Worm (Caenorhabditis elegans) whole organism, midembryonic: ENCODE data around the gene ubxn-4.
A peak's percentile ranks its signal among the peaks of the same experiment; 100 is the strongest.

Experiments
- T22C8.4 ChIP-seq: fragments of 200-800 bp; sonication (Bioruptor generic); IDR thresholded peaks from 2 replicates; pipeline ENCODE4 v1.3.6; 2022; ENCODE audit warnings: missing genetic modification characterization, missing compliant biosample characterization
- cog-1 ChIP-seq: sonication (generic microtip); optimal IDR thresholded peaks from 2 replicates; lab custom pipeline; 2016; ENCODE audit warnings: missing genetic modification characterization, missing compliant biosample characterization
- flt-1 ChIP-seq: fragments of 200-800 bp; sonication (Bioruptor generic); IDR thresholded peaks from 2 replicates; pipeline ENCODE4 v1.3.6; 2022; ENCODE audit warnings: missing genetic modification characterization, missing compliant biosample characterization
- klf-2 ChIP-seq: fragments of 200-800 bp; sonication (Bioruptor generic); conservative IDR thresholded peaks from 2 replicates; pipeline ENCODE4 v1.3.6; 2022; ENCODE audit warnings: missing genetic modification reagents, missing genetic modification characterization, missing compliant biosample characterization
- med-1 ChIP-seq: sonication (generic microtip); optimal IDR thresholded peaks from 2 replicates; lab custom pipeline; 2017; ENCODE audit warnings: missing genetic modification characterization, mild to moderate bottlenecking, missing compliant biosample characterization, antibody characterized with exemption, missing genetic modification reagents; ENCODE audit not compliant: insufficient read depth
- ref-1 ChIP-seq: fragments of 200-800 bp; sonication (Bioruptor generic); conservative IDR thresholded peaks from 2 replicates; pipeline ENCODE4 v1.3.6; 2022; ENCODE audit warnings: missing genetic modification reagents, missing genetic modification characterization, missing compliant biosample characterization
- tab-1 ChIP-seq: fragments of 200-800 bp; sonication (Bioruptor generic); IDR thresholded peaks from 2 replicates; pipeline ENCODE4 v1.3.6; 2022; ENCODE audit warnings: missing genetic modification characterization, missing compliant biosample characterization
- ztf-23 ChIP-seq: fragments of 200-800 bp; sonication (Bioruptor generic); IDR thresholded peaks from 2 replicates; pipeline ENCODE4 v1.3.6; 2022; ENCODE audit warnings: missing genetic modification reagents, missing genetic modification characterization, missing compliant biosample characterization
- ztf-29 ChIP-seq: fragments of 200-800 bp; sonication (Bioruptor generic); IDR thresholded peaks from 2 replicates; pipeline ENCODE4 v1.3.6; 2022; ENCODE audit warnings: missing genetic modification reagents, missing genetic modification characterization, missing compliant biosample characterization

ubxn-4 gene

DNA sequence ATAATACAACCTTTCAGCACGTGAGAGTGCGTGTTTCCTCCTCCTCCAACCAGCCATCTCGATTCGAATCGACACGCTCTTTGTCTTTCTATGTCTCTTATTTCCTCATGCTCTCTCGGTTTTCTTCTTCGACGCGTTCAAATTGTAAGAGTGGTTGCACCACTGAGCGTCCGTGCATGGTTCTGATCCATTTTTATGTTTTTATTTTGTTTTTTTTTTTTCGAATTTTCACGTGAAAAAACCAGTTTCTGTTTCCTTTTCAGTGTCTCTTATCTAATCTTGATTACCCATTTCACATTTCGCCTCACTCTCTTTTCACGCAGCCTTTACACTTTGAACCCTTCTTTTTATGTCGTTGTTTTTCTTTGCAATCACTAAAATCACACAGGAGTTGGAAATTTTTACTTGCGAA is 34.5 kb downstream of the ubxn-4 start:
- no peak for TF ChIP-seq klf-2 (GFP tag; lab: Robert Waterston, UW)

DNA sequence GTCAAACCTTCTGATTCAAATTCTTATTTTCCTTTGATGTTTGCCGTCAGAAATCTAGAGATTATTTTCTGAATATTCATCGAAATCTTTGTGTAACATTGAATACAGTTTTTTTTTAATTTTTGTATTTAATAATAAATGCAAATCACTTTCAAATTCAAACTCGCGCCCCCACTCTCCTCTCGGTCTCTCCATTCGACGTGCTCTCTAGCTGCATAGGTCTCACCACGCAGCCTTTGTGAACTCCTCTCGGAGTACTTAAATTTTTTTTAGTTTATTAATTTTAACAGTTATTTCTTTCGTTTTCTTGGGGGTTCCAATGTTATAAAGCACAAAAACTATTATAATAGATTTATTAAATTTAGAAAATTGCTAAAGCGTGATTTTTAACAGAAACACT is 35.2 kb downstream of the ubxn-4 start:
- no peak for TF ChIP-seq cog-1 (tag; lab: Kevin White, UChicago)
- TF ChIP-seq ref-1 (GFP tag; lab: Robert Waterston, UW): no peak
- TF ChIP-seq T22C8.4: no peak
- TF ChIP-seq med-1 (GFP tag; lab: Kevin White, UChicago): no peak
- no peak for TF ChIP-seq klf-2 (GFP tag; lab: Robert Waterston, UW)

DNA sequence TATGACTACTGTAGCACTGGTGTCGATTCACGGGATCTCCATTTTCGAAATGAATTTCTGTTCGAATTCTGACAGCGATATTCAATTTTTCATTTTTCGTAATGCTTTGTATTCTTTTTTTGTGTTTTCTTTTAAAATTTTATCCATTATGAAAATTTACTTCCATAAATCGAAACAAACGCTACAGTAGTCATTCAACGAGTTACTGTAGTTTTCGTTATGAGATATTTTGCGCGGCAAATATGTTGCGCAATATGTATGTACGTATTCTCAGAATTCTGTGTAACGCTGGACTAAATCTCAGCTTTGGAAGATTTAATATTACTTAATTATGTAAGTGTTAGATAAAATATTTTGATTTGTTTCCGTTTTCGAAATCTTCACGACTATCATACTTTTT is 36.2 kb downstream of the ubxn-4 start:
- no peak for TF ChIP-seq tab-1 (GFP tag; lab: Robert Waterston, UW)
- TF ChIP-seq klf-2 (GFP tag; lab: Robert Waterston, UW): no peak
- TF ChIP-seq cog-1 (tag; lab: Kevin White, UChicago): no peak
- TF ChIP-seq ztf-29 (GFP tag; lab: Robert Waterston, UW): no peak
- TF ChIP-seq med-1 (GFP tag; lab: Kevin White, UChicago): no peak
- no peak for TF ChIP-seq flt-1 (GFP tag; lab: Robert Waterston, UW)
- TF ChIP-seq T22C8.4: no peak
- no peak for TF ChIP-seq ztf-23 (GFP tag; lab: Robert Waterston, UW)
- TF ChIP-seq ref-1 (GFP tag; lab: Robert Waterston, UW): no peak

DNA sequence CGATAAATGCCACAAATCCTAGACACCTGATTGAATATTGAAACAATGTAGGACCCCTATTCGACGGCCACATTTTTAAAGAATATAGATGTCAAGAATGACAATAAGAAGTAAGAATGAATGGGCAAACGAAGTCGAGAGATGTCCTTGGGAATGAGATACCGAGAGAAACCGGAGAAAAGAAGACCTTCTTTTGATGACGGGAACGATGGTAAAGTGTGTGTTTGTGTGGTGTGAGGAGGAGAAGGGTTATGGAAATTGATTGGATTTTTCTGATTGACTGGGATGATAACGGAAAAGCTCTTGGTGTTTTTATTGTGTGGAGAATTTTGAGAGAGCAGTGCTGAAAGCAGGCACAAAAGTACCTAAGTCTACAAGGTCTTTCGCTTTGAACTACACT is 36.7 kb downstream of the ubxn-4 start, which contains the start of gene R05D3.9:
R05D3.9 (minus strand) TSS at position 101 of the 400 bp plus-strand sequence.
- TF ChIP-seq klf-2 (GFP tag; lab: Robert Waterston, UW): no peak
- TF ChIP-seq tab-1 (GFP tag; lab: Robert Waterston, UW): no peak
- TF ChIP-seq flt-1 (GFP tag; lab: Robert Waterston, UW): no peak
- no peak for TF ChIP-seq ztf-29 (GFP tag; lab: Robert Waterston, UW)
- no peak for TF ChIP-seq ref-1 (GFP tag; lab: Robert Waterston, UW)
- TF ChIP-seq T22C8.4: no peak
- no peak for TF ChIP-seq ztf-23 (GFP tag; lab: Robert Waterston, UW)
- no peak for TF ChIP-seq cog-1 (tag; lab: Kevin White, UChicago)
- TF ChIP-seq med-1 (GFP tag; lab: Kevin White, UChicago): no peak

DNA sequence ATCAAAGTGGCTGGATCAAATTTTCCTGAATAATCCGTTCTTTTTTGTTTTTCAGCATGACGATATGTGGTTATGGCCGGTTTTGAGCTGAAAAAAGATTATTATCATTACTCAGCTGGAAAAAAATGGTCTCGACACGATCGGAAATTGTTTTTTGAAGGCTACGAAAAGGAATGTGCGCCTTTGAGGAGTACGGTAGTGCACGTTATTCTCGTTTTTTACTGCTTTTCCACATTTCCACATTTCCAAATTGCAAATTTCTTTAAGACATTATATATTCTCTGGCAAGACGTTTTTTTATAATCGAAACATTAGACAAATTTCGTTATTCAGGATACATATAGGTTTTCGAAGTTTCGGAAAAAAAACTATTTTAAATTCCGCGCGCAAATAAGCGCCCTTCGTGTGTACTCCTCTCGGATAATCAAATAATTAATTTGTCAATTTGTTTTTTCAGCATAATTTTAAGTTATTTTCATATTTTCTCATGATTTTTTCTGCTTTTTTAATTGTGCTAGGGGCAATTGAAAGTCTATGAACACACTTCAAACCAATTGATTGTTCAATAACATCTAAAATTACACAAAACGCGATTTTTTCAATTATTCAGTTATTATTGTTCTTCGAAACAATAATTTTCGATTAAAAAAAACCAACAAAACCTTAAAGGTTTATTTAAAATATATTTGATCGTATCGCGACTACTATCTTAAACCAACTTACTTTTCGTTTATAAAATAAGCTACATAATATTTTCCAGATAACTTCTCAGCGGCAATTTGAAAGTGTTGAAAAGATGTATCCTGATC is 41.9 kb downstream of the ubxn-4 start, which contains the start of gene R05D3.3:
R05D3.3 (plus strand) TSS at position 759 of the 809 bp plus-strand sequence.
- TF ChIP-seq cog-1 (tag; lab: Kevin White, UChicago) (no peak), ref-1 (GFP tag; lab: Robert Waterston, UW) (no peak), klf-2 (GFP tag; lab: Robert Waterston, UW) (no peak), med-1 (GFP tag; lab: Kevin White, UChicago) (no peak), T22C8.4 (no peak), ztf-29 (GFP tag; lab: Robert Waterston, UW) (no peak), tab-1 (GFP tag; lab: Robert Waterston, UW) (no peak), flt-1 (GFP tag; lab: Robert Waterston, UW) (no peak), ztf-23 (GFP tag; lab: Robert Waterston, UW) (no peak)

DNA sequence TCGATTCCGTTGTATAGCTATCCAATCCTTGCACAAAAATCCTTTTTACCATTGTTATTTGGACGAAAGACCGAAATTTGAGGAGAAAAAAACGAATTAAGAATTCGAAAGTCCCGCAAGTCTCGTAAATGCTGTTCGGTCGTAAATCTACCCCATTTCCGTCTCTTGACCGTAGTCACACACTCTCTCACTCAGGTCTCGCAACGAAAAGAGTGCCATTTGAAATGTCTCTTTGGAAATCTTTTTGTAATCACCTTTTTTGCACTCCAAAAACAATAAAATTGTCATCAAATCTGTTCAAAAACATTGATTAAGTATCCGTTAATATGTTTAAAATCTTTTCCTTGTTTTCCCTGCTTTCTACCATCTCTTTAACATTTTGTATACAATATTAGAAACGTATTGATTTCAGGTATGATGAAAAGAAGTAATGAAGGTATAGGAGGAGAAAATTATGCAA is 47.1 kb downstream of the ubxn-4 start, which contains the start of the genes R05D3.8 and rfp-1:
R05D3.8 (minus strand) TSS at position 115 of the 460 bp plus-strand sequence.
rfp-1 (plus strand) TSS at position 410 of the 460 bp plus-strand sequence.
- TF ChIP-seq cog-1 (tag; lab: Kevin White, UChicago) (peak; percentile 9), ztf-29 (GFP tag; lab: Robert Waterston, UW) (no peak)

DNA sequence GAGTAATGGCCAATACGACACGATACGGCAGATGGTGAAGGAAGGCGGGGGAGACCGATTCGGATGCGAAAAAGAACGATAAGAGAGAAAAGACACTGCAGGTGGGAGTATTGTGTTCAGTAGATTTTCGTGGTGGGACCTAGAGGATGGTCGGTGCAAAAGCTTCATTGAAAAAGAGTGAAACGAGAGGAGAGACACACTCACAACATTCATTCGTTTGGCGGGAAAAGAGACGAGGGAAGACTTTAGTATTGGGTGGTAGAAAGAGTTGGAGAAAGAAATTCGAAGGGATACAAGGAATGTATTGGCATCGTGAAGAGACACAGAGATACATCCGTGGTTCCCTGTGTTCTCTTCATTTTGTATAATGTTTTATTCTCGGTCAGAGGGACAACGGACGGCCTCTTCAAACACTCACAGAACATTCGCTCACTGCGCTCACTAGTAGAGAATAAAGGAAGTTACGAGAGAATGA is 48.9 kb downstream of the ubxn-4 start:
- no peak for TF ChIP-seq ref-1 (GFP tag; lab: Robert Waterston, UW)
- TF ChIP-seq cog-1 (tag; lab: Kevin White, UChicago): peak; percentile 67
- TF ChIP-seq ztf-29 (GFP tag; lab: Robert Waterston, UW): peak; percentile 27; the same call in 1 of the 2 replicates
- peak; percentile 68 for TF ChIP-seq flt-1 (GFP tag; lab: Robert Waterston, UW)
- no peak for TF ChIP-seq med-1 (GFP tag; lab: Kevin White, UChicago)

DNA sequence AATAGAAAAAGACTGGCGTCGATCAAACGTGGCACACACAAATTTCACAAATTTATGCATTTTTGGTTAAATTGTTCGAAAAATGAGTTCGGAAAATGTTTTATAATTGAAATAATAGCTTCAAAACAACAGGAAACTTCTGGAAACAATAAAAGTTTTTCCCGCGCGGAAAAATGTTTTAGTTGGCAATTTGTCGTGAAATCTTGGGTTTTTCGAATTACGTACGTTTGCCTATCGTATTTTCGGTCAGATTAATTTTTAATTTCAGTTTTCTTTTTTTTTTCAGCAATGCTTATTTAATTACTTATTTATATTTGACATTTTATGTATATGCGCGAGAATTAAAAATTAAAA is 49.9 kb downstream of the ubxn-4 start:
- TF ChIP-seq ztf-23 (GFP tag; lab: Robert Waterston, UW): no peak
- no peak for TF ChIP-seq klf-2 (GFP tag; lab: Robert Waterston, UW)
- no peak for TF ChIP-seq flt-1 (GFP tag; lab: Robert Waterston, UW)
- no peak for TF ChIP-seq ref-1 (GFP tag; lab: Robert Waterston, UW)
- TF ChIP-seq cog-1 (tag; lab: Kevin White, UChicago): no peak
- no peak for TF ChIP-seq T22C8.4
- no peak for TF ChIP-seq ztf-29 (GFP tag; lab: Robert Waterston, UW)
- TF ChIP-seq tab-1 (GFP tag; lab: Robert Waterston, UW): no peak
- TF ChIP-seq med-1 (GFP tag; lab: Kevin White, UChicago): no peak

DNA sequence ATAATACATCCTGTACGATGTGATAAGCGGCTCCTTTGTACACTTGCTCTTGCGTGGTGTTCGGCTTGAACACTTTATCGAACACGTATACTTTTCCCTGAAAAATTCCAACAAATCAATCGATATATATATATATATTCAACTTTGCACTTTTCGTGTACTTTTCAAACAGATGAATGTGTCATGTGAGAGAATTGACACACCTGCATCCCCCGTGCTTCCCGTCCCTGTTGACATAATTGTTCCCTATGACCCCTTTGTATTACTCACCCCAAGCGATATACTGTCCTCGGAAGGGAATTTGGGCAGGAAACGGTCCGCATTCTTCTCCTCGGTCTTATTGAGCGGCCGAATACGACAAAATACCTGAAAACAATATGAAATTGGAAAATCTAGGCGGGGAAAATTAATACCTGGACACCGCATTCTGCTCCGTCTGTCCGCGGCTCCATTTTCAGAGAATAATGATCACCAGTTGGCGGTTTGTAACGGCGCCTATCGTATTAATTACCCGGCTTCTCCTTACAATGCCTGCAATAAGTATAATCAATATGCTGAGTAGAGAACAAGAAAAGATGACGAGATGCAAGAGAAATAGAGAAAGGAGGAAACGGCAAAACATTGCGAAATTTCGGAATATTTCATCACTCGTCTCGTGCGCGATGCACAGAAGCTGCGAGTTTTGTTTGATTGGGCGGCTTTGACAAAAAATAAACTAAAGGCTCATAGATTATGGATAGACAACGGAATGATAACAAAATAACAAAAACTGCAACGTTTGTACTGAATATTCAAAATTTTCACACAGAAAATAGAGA is 50.5 kb downstream of the ubxn-4 start, which contains the start of gene unc-116:
unc-116 (minus strand) TSS at position 531 of the 818 bp plus-strand sequence.
- no peak for TF ChIP-seq ztf-29 (GFP tag; lab: Robert Waterston, UW)
- no peak for TF ChIP-seq klf-2 (GFP tag; lab: Robert Waterston, UW)
- no peak for TF ChIP-seq T22C8.4
